Worm (Caenorhabditis elegans) whole organism, L3 larva: ENCODE data around the gene ldp-1.

Source experiments
- aly-2 ChIP-seq: fragments of 150-350 bp; optimal IDR thresholded peaks from 2 replicates; lab custom pipeline; 2014; ENCODE audit warnings: missing biosample characterization, missing genetic modification characterization
- ceh-28 ChIP-seq: fragments of 150-350 bp; optimal IDR thresholded peaks from 2 replicates; lab custom pipeline; 2014; ENCODE audit warnings: missing biosample characterization, missing genetic modification reagents, missing genetic modification characterization
- jun-1 ChIP-seq: fragments of 150-350 bp; optimal IDR thresholded peaks from 2 replicates; lab custom pipeline; 2014; ENCODE audit warnings: missing biosample characterization, missing genetic modification reagents, missing genetic modification characterization
- mdl-1 ChIP-seq: fragments of 150-350 bp; optimal IDR thresholded peaks from 2 replicates; lab custom pipeline; 2014; ENCODE audit warnings: missing biosample characterization, missing genetic modification characterization
- nhr-25 ChIP-seq: sonication (generic microtip); optimal IDR thresholded peaks from 2 replicates; lab custom pipeline; 2017; ENCODE audit warnings: missing biosample characterization, missing genetic modification characterization
- skn-1 ChIP-seq: fragments of 150-350 bp; optimal IDR thresholded peaks from 2 replicates; lab custom pipeline; 2014; ENCODE audit warnings: missing biosample characterization, missing genetic modification characterization
- unc-39 ChIP-seq: sonication (generic microtip); optimal IDR thresholded peaks from 4 replicates; lab custom pipeline; 2017; ENCODE audit warnings: missing biosample characterization, missing genetic modification characterization
- zag-1 ChIP-seq: fragments of 150-350 bp; optimal IDR thresholded peaks from 2 replicates; lab custom pipeline; 2014; ENCODE audit warnings: missing biosample characterization, missing genetic modification characterization

DNA sequence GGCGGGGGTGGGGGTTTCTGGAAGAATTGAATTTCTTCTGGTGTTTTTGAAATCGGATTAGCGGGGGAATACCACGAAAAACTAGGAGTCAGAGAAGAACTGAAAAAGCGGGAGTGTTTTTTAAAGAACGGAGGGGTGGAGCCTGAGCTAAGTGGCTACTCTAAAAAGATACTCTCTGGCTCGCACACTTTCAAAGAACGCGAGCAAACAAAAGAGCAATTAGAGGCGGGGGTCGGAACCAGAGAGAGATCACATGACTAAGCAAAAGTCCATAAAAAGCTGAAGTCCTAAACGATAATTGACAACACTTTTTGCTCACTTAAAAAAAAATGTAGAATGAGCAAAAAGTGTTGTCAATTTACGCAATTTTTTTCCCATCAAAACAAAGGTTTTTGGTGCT is 7.0 kb downstream of the ldp-1 start:
- no peak for TF ChIP-seq ceh-28
- TF ChIP-seq zag-1 (tag; lab: Kevin White, UChicago), result no peak
- no peak for TF ChIP-seq nhr-25 (tag; lab: Kevin White, UChicago)
- no peak for TF ChIP-seq unc-39 (tag; lab: Kevin White, UChicago)
- no peak for TF ChIP-seq jun-1
- TF ChIP-seq mdl-1, result no peak
- TF ChIP-seq skn-1 (tag; lab: Kevin White, UChicago), result no peak
- TF ChIP-seq aly-2 (tag; lab: Kevin White, UChicago), result no peak
